Fruit fly (Drosophila melanogaster): Measurements from ENCODE around the gene Cyp12e1.
A peak's percentile ranks its signal among the peaks of the same experiment; 100 is the strongest.

Gene Cyp12e1

dm6 chr3R:10415923-10416322 is 18.7 kb upstream of the Cyp12e1 start, which contains the start of gene CG6345 (continued):
- TF ChIP-seq ken (GFP tag; IDR thresholded peaks at IDR 0.05): peak; percentile 67; the same call in 1 of the 3 replicates
- no peak for TF ChIP-seq Gug (GFP tag; IDR thresholded peaks at IDR 0.05)
- no peak for TF ChIP-seq Tbp (GFP tag; optimal IDR thresholded peaks at IDR 0.05)
- peak; percentile 80 for TF ChIP-seq CG14441 (GFP tag; IDR thresholded peaks at IDR 0.05)
- peak; percentile 35; the same call in 1 of the 2 replicates for TF ChIP-seq Drgx (GFP tag; IDR thresholded peaks at IDR 0.05)
- TF ChIP-seq maf-S (GFP tag; optimal IDR thresholded peaks at IDR 0.05): peak; percentile 70
- TF ChIP-seq YL-1 (GFP tag; optimal IDR thresholded peaks at IDR 0.05): peak; percentile 87
- peak; percentile 72; the same call in 2 of the 3 replicates for TF ChIP-seq Optix (GFP tag; IDR thresholded peaks at IDR 0.05)
- TF ChIP-seq CG2129 (GFP tag; IDR thresholded peaks at IDR 0.05; ENCODE audit: partially characterized antibody): no peak
- peak; percentile 37; the same call in 1 of the 3 replicates for TF ChIP-seq Opbp (GFP tag; IDR thresholded peaks at IDR 0.05; ENCODE audit: partially characterized antibody)
- TF ChIP-seq Hey (tag; optimal IDR thresholded peaks at IDR 0.05): peak; percentile 20
- peak; percentile 76 for TF ChIP-seq Kr (GFP tag; optimal IDR thresholded peaks at IDR 0.05)
- TF ChIP-seq CG4282 (GFP tag; optimal IDR thresholded peaks at IDR 0.05): peak; percentile 67
- TF ChIP-seq CG8924 (tag; optimal IDR thresholded peaks at IDR 0.05): peak; percentile 54
- peak; percentile 65 for TF ChIP-seq CG10959 (GFP tag; IDR thresholded peaks at IDR 0.05)
- TF ChIP-seq CG9817 (tag; optimal IDR thresholded peaks at IDR 0.05): peak; percentile 65
- no peak; the same call in 1 of the 2 replicates for TF ChIP-seq Taf1 (GFP tag; IDR thresholded peaks at IDR 0.05)
- peak; percentile 82 for TF ChIP-seq CG12104 (GFP tag; optimal IDR thresholded peaks at IDR 0.05)
- TF ChIP-seq ranshi (GFP tag; IDR thresholded peaks at IDR 0.05): peak; percentile 81
- TF ChIP-seq gcm2 (GFP tag; optimal IDR thresholded peaks at IDR 0.05): peak; percentile 68
- TF ChIP-seq MBD-R2 (GFP tag; IDR thresholded peaks at IDR 0.05): peak; percentile 94
- no peak for TF ChIP-seq luna (GFP tag; optimal IDR thresholded peaks at IDR 0.05)
- no peak for TF ChIP-seq Hr78 (GFP tag; optimal IDR thresholded peaks at IDR 0.05)
- TF ChIP-seq Jarid2 (GFP tag; optimal IDR thresholded peaks at IDR 0.05): peak; percentile 78
- no peak for TF ChIP-seq CG14860 (GFP tag; IDR thresholded peaks at IDR 0.05; ENCODE audit: partially characterized antibody)
- peak; percentile 61 for TF ChIP-seq CG3065 (GFP tag; optimal IDR thresholded peaks at IDR 0.05)
- TF ChIP-seq Rx (GFP tag; IDR thresholded peaks at IDR 0.05): peak; percentile 63
- TF ChIP-seq toy (GFP tag; IDR thresholded peaks at IDR 0.05): peak; percentile 18; the same call in 1 of the 2 replicates
- TF ChIP-seq CG12071 (GFP tag; optimal IDR thresholded peaks at IDR 0.05): peak; percentile 89
- peak; percentile 78 for TF ChIP-seq CG14050 (GFP tag; IDR thresholded peaks at IDR 0.05)
- peak; percentile 68 for TF ChIP-seq NC2α (GFP tag; optimal IDR thresholded peaks at IDR 0.05)
- TF ChIP-seq CG12219 (GFP tag; optimal IDR thresholded peaks at IDR 0.05): peak; percentile 84
- peak; percentile 13 for TF ChIP-seq CG10565 (GFP tag; optimal IDR thresholded peaks at IDR 0.05)
- TF ChIP-seq CG6791 (GFP tag; IDR thresholded peaks at IDR 0.05; ENCODE audit: partially characterized antibody): no peak
- TF ChIP-seq CG3995 (GFP tag; optimal IDR thresholded peaks at IDR 0.05): peak; percentile 57
- TF ChIP-seq HHEX (GFP tag; optimal IDR thresholded peaks at IDR 0.05): peak; percentile 92

- TF ChIP-seq E2f1 (GFP tag; IDR thresholded peaks at IDR 0.05): no peak
- TF ChIP-seq CG2889 (GFP tag; IDR thresholded peaks at IDR 0.05): no peak
- peak; percentile 14 for TF ChIP-seq cg (GFP tag; optimal IDR thresholded peaks at IDR 0.05)
- TF ChIP-seq Kr (GFP tag; optimal IDR thresholded peaks at IDR 0.05): no peak
- TF ChIP-seq CG30403 (GFP tag; optimal IDR thresholded peaks at IDR 0.05): no peak
- no peak for TF ChIP-seq Mes4 (GFP tag; optimal IDR thresholded peaks at IDR 0.05)
- TF ChIP-seq ATbp (GFP tag; optimal IDR thresholded peaks at IDR 0.05): no peak
- no peak for TF ChIP-seq CG1602 (GFP tag; optimal IDR thresholded peaks at IDR 0.05)
- TF ChIP-seq CG43689 (GFP tag; IDR thresholded peaks at IDR 0.05): no peak
- peak; percentile 63 for TF ChIP-seq abd-A (tag; optimal IDR thresholded peaks at IDR 0.05)
- TF ChIP-seq insv (GFP tag; optimal IDR thresholded peaks at IDR 0.05): no peak
- TF ChIP-seq Nf-YC (tag; optimal IDR thresholded peaks at IDR 0.05): peak; percentile 32
- TF ChIP-seq Fer1 (GFP tag; optimal IDR thresholded peaks at IDR 0.05): no peak
Observed at dm6 chr3R:10421167-10421566, 13.4 kb upstream of the Cyp12e1 start.

All from whole organism, embryonic.